Fruit fly (Drosophila melanogaster): Measurements from ENCODE around the gene zyd.
A peak's percentile ranks its signal among the peaks of the same experiment; 100 is the strongest.

zyd gene

dm6 chrX:23035766-23036165 is 13.1 kb downstream of the zyd start, which contains the start of gene CG12061:
Gene CG12061 (plus strand): TSS chrX:23036066.
- TF ChIP-seq lz (GFP tag; optimal IDR thresholded peaks at IDR 0.05): no peak
- TF ChIP-seq achi (GFP tag; optimal IDR thresholded peaks at IDR 0.05): no peak

- TF ChIP-seq OdsH (GFP tag; optimal IDR thresholded peaks at IDR 0.05) (no peak), Sox102F (GFP tag; optimal IDR thresholded peaks at IDR 0.05) (no peak), pdm3 (GFP tag; optimal IDR thresholded peaks at IDR 0.05) (no peak), svp (GFP tag) (peak; percentile 53), Ets96B (tag; optimal IDR thresholded peaks at IDR 0.05) (no peak), Blimp-1 (GFP tag; optimal IDR thresholded peaks at IDR 0.05) (no peak)
Observed at dm6 chrX:23067521-23068459, 45.1 kb downstream of the zyd start, which contains the start of gene CG17167. Gene CG17167 (plus strand): TSS chrX:23068301.

dm6 chrX:23071237-23071688 is 48.6 kb downstream of the zyd start:
- TF ChIP-seq CG7368 (GFP tag; optimal IDR thresholded peaks at IDR 0.05) (no peak), achi (GFP tag; optimal IDR thresholded peaks at IDR 0.05) (peak; percentile 60), Hr4 (GFP tag; optimal IDR thresholded peaks at IDR 0.05) (peak; percentile 60), CG11902 (GFP tag; optimal IDR thresholded peaks at IDR 0.05) (peak; percentile 28), CG3919 (GFP tag; optimal IDR thresholded peaks at IDR 0.05) (peak; percentile 66), Sox102F (GFP tag; optimal IDR thresholded peaks at IDR 0.05) (peak; percentile 25), Gug (GFP tag; IDR thresholded peaks at IDR 0.05) (no peak), esn (GFP tag; optimal IDR thresholded peaks at IDR 0.05) (peak; percentile 56), eg (GFP tag; IDR thresholded peaks at IDR 0.05) (no peak), Ets96B (tag; optimal IDR thresholded peaks at IDR 0.05) (no peak), Ets21C (GFP tag; optimal IDR thresholded peaks at IDR 0.05) (no peak), pdm3 (GFP tag; optimal IDR thresholded peaks at IDR 0.05) (peak; percentile 57), OdsH (GFP tag; optimal IDR thresholded peaks at IDR 0.05) (peak; percentile 54), CG8119 (GFP tag; IDR thresholded peaks at IDR 0.05) (peak; percentile 46; the same call in 1 of the 3 replicates), svp (GFP tag) (peak; percentile 59), CG32006 (GFP tag; optimal IDR thresholded peaks at IDR 0.05) (peak; percentile 81), CG6276 (GFP tag; optimal IDR thresholded peaks at IDR 0.05) (peak; percentile 35), Sox15 (GFP tag; optimal IDR thresholded peaks at IDR 0.05) (peak; percentile 20), CG11762 (GFP tag; optimal IDR thresholded peaks at IDR 0.05; ENCODE audit: insufficient read depth) (peak; percentile 6), Met (GFP tag; optimal IDR thresholded peaks at IDR 0.05) (peak; percentile 54), CG34406 (GFP tag; optimal IDR thresholded peaks at IDR 0.05) (peak; percentile 42), vri (GFP tag; optimal IDR thresholded peaks at IDR 0.05) (no peak), CG1621 (tag; optimal IDR thresholded peaks at IDR 0.05) (no peak), Eip78C (GFP tag) (peak; percentile 92), dsx (GFP tag; optimal IDR thresholded peaks at IDR 0.05; ENCODE audit: poor library complexity, severe bottlenecking) (no peak), acj6 (GFP tag; optimal IDR thresholded peaks at IDR 0.05) (peak; percentile 49), CG8319 (GFP tag; optimal IDR thresholded peaks at IDR 0.05) (peak; percentile 14), CG31627 (GFP tag; optimal IDR thresholded peaks at IDR 0.05) (peak; percentile 27), fd59A (GFP tag; optimal IDR thresholded peaks at IDR 0.05) (no peak), Hr38 (GFP tag; optimal IDR thresholded peaks at IDR 0.05) (no peak), CG3032 (tag; optimal IDR thresholded peaks at IDR 0.05) (peak; percentile 43), Smox (GFP tag; optimal IDR thresholded peaks at IDR 0.05) (peak; percentile 43), CG10631 (GFP tag; optimal IDR thresholded peaks at IDR 0.05) (peak; percentile 64), spab (GFP tag; optimal IDR thresholded peaks at IDR 0.05) (peak; percentile 9), CG4318 (GFP tag; optimal IDR thresholded peaks at IDR 0.05) (peak; percentile 72), topi (GFP tag; optimal IDR thresholded peaks at IDR 0.05) (peak; percentile 48), CG8632 (GFP tag; optimal IDR thresholded peaks at IDR 0.05) (peak; percentile 49), dac (GFP tag; optimal IDR thresholded peaks at IDR 0.05) (peak; percentile 36), CG15336 (GFP tag; IDR thresholded peaks at IDR 0.05) (peak; percentile 52; the same call in 1 of the 2 replicates), ss (GFP tag; optimal IDR thresholded peaks at IDR 0.05) (peak in 1 of 2 experiments; percentile 12), CG10669 (GFP tag; optimal IDR thresholded peaks at IDR 0.05) (peak; percentile 15), CG6163 (GFP tag; IDR thresholded peaks at IDR 0.05) (no peak), Blimp-1 (GFP tag; optimal IDR thresholded peaks at IDR 0.05) (no peak)

Data from whole organism, prepupa.